Worm (Caenorhabditis elegans): ENCODE data around the gene pitr-2.

pitr-2 gene

ce11 chrV:9094060-9094628, 43.4 kb downstream of the pitr-2 start (continued):
- TF ChIP-seq nhr-90 (tag; optimal IDR thresholded peaks at IDR 0.05; ENCODE audit: poor library complexity) (peak; percentile 78), jun-1 (tag; optimal IDR thresholded peaks at IDR 0.05) (peak; percentile 18), nhr-47 (tag; optimal IDR thresholded peaks at IDR 0.05) (peak; percentile 67), fkh-8 (tag; optimal IDR thresholded peaks at IDR 0.05) (peak; percentile 56), unc-130 (tag; optimal IDR thresholded peaks at IDR 0.05) (peak; percentile 95), unc-62 (GFP tag; optimal IDR thresholded peaks at IDR 0.05) (no peak), nhr-19 (GFP tag; conservative IDR thresholded peaks at IDR 0.05) (peak; percentile 100), nhr-20 (tag; optimal IDR thresholded peaks at IDR 0.05) (peak; percentile 96), pag-3 (tag; optimal IDR thresholded peaks at IDR 0.05; ENCODE audit: borderline replicate concordance, insufficient read depth) (peak; percentile 47), snpc-4 (tag; optimal IDR thresholded peaks at IDR 0.05) (no peak), nhr-84 (tag; optimal IDR thresholded peaks at IDR 0.05) (no peak), fkh-4 (tag; optimal IDR thresholded peaks at IDR 0.05; ENCODE audit: borderline replicate concordance) (no peak), mep-1 (tag; optimal IDR thresholded peaks at IDR 0.05) (peak; percentile 51), zag-1 (tag; optimal IDR thresholded peaks at IDR 0.05) (no peak), rnt-1 (tag; optimal IDR thresholded peaks at IDR 0.05) (peak; percentile 68), C16A3.4 (tag; optimal IDR thresholded peaks at IDR 0.05) (peak; percentile 54), tlp-1 (tag; optimal IDR thresholded peaks at IDR 0.05) (no peak), snu-23 (GFP tag; optimal IDR thresholded peaks at IDR 0.05) (peak; percentile 89), ceh-8 (GFP tag; optimal IDR thresholded peaks at IDR 0.05) (no peak)

DNA sequence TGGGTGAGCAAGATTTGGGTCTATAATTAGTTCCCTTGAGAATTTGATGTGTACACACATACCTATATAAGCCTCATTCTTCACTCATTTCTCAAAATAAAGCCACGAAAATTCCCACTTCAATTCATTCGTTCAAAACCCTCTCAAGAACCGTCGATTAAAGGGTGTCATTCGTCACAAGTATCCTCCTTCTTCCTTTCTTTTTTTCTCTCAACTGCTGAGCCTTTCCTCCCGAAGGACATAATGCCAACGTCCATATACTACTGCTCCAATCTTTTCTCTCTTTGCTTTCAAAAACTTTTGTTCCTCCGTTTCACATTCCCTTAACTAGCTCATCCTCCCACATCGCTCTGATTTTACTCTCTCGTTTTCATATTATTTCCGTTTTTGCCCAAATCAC, 45.3 kb downstream of the pitr-2 start, which contains the start of gene T27E4.1:
Gene T27E4.1, plus strand, starts transcription at position 137 of the 400 bp plus-strand sequence.
- TF ChIP-seq lin-14 (GFP tag; optimal IDR thresholded peaks at IDR 0.05) (peak; percentile 63), nhr-237 (tag; optimal IDR thresholded peaks at IDR 0.05) (no peak)

DNA sequence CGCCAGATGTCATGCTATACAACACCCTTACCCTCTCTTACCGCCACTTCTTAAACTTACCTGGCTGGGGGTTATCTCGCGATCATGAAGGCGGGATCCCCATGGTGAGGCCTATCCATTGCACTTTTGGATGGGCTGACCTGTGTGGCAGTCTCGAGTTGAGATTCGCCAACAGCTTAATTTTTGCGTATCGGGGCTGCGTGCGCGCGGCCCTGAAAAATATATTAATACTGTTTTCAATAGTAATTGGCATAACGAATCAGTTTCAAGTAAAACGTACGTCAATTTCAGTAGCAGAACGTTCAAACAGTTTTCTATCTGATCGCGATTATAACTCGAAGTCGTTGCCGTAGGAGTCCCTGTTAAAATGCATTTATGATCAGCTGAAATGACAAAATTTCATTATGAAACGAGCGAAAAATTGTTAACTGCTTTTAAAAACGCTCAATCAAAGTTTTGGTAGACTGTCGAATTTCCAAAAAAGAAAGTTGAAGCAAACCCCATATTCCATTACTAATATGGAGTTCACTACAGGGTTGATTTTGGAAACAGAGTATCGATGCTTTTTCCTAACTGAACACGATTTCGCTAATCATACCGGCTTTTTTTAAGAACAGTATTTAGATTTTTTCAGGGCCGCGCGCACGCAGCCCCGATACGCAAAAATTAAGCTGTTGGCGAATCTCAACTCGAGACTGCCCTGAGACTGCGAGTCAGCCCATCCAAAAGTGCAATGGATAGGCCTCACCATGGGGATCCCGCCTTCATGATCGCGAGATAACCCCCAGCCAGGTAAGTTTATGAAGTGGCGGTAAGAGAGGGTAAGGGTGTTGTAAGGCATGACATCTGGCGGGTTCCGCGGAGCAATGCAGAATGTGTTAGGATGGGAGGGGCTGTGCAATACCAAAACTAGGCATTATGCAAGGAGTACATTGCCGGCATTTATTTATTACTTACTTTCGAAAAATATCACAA, 46.4 kb downstream of the pitr-2 start:
- TF ChIP-seq snpc-4 (tag; optimal IDR thresholded peaks at IDR 0.05) = peak; percentile 40

ce11 chrV:9088758-9089157, 48.8 kb downstream of the pitr-2 start:
- TF ChIP-seq lin-13 (GFP tag; optimal IDR thresholded peaks at IDR 0.05) = no peak
- peak; percentile 20 for TF ChIP-seq nhr-85 (tag)
- no peak for TF ChIP-seq dsc-1 (tag; optimal IDR thresholded peaks at IDR 0.05)
- peak; percentile 76 for TF ChIP-seq ama-1 (optimal IDR thresholded peaks at IDR 0.05)
- TF ChIP-seq dpl-1 (GFP tag; optimal IDR thresholded peaks at IDR 0.05) = no peak
- no peak for TF ChIP-seq sup-37 (GFP tag; optimal IDR thresholded peaks at IDR 0.05)
- TF ChIP-seq jun-1 (tag; optimal IDR thresholded peaks at IDR 0.05) = no peak
- no peak for TF ChIP-seq nhr-71 (tag; optimal IDR thresholded peaks at IDR 0.05)
- no peak for TF ChIP-seq xbp-1 (tag; optimal IDR thresholded peaks at IDR 0.05)
- no peak for TF ChIP-seq egl-27 (tag; optimal IDR thresholded peaks at IDR 0.05)
- 0 out of 2 replicates have a peak, but pooled peaks have one; percentile 8 for TF ChIP-seq mab-9 (GFP tag; IDR thresholded peaks at IDR 0.05)

ce11 chrV:9085845-9086244, 51.7 kb downstream of the pitr-2 start:
- no peak for TF ChIP-seq ceh-90 (tag; optimal IDR thresholded peaks at IDR 0.05)
- TF ChIP-seq elt-3 (tag; optimal IDR thresholded peaks at IDR 0.05) = peak in 2 of 6 experiments; percentile 24 to 28
- peak in 1 of 2 experiments; percentile 13 for TF ChIP-seq lin-35 (GFP tag; optimal IDR thresholded peaks at IDR 0.05)
- no peak for TF ChIP-seq dpl-1 (GFP tag; optimal IDR thresholded peaks at IDR 0.05)
- no peak for TF ChIP-seq egl-27 (tag; optimal IDR thresholded peaks at IDR 0.05)
- TF ChIP-seq C04F5.9 (tag; optimal IDR thresholded peaks at IDR 0.05) = no peak
- no peak for TF ChIP-seq sox-4 (tag; optimal IDR thresholded peaks at IDR 0.05)
- TF ChIP-seq mep-1 (tag; optimal IDR thresholded peaks at IDR 0.05) = peak; percentile 26
- peak; percentile 82 for TF ChIP-seq nhr-85 (tag)
- TF ChIP-seq irx-1 (tag; optimal IDR thresholded peaks at IDR 0.05) = no peak
